Fruit fly (Drosophila melanogaster) whole organism, embryonic: Measurements from ENCODE around the gene kirre.

Source experiments
- Asciz ChIP-seq: fragments of 200-800 bp; sonication (Bioruptor generic); optimal IDR thresholded peaks from 2 replicates; lab custom pipeline; 2017; ENCODE audit warnings: missing biosample characterization, mild to moderate bottlenecking, missing genetic modification characterization, missing genetic modification reagents
- Awh ChIP-seq: fragments of 200-800 bp; sonication (Bioruptor generic); IDR thresholded peaks from 2 replicates; pipeline ENCODE4, ENCODE4 v1.3.6; 2022; ENCODE audit warnings: missing biosample characterization, missing genetic modification characterization
- CG10366 ChIP-seq: fragments of 200-800 bp; sonication (Bioruptor generic); IDR thresholded peaks from 2 replicates; pipeline ENCODE4 v1.3.6; 2022; ENCODE audit warnings: missing biosample characterization, missing genetic modification characterization
- CG10543 ChIP-seq: fragments of 200-800 bp; sonication (Bioruptor generic); optimal IDR thresholded peaks from 3 replicates; lab custom pipeline; 2017; ENCODE audit warnings: missing biosample characterization, mild to moderate bottlenecking, missing genetic modification characterization, moderate library complexity
- CG10654 ChIP-seq: fragments of 200-800 bp; sonication (Bioruptor generic); optimal IDR thresholded peaks from 2 replicates; lab custom pipeline; 2016; ENCODE audit warnings: missing biosample characterization, missing genetic modification characterization
- CG11247 ChIP-seq: fragments of 200-800 bp; sonication (Bioruptor generic); IDR thresholded peaks from 2 replicates; pipeline ENCODE4 v1.3.6; 2022; ENCODE audit warnings: missing biosample characterization, missing genetic modification characterization
- CG11504 ChIP-seq: fragments of 200-800 bp; sonication (Bioruptor generic); optimal IDR thresholded peaks from 3 replicates; lab custom pipeline; 2019; ENCODE audit warnings: missing biosample characterization, mild to moderate bottlenecking, missing genetic modification characterization, moderate library complexity
- CG1233 ChIP-seq: fragments of 200-800 bp; sonication (Bioruptor generic); optimal IDR thresholded peaks from 4 replicates; lab custom pipeline; 2018; ENCODE audit warnings: missing biosample characterization, mild to moderate bottlenecking, missing genetic modification characterization
- CG14710 ChIP-seq: fragments of 200-800 bp; sonication (Bioruptor generic); optimal IDR thresholded peaks from 3 replicates; lab custom pipeline; 2019; ENCODE audit warnings: missing biosample characterization, mild to moderate bottlenecking, missing genetic modification characterization, moderate library complexity
- CG15514 ChIP-seq: fragments of 200-800 bp; sonication (Bioruptor generic); optimal IDR thresholded peaks from 3 replicates; lab custom pipeline; 2017; ENCODE audit warnings: missing biosample characterization, missing genetic modification characterization, mild to moderate bottlenecking, moderate library complexity, missing genetic modification reagents
- CG17612 ChIP-seq: fragments of 200-800 bp; sonication (Bioruptor generic); IDR thresholded peaks from 2 replicates; pipeline ENCODE4 v1.3.6; 2022; ENCODE audit warnings: missing biosample characterization, missing genetic modification characterization
- CG31365 ChIP-seq: fragments of 200-800 bp; sonication (Bioruptor generic); optimal IDR thresholded peaks from 2 replicates; lab custom pipeline; 2018; ENCODE audit warnings: missing biosample characterization, mild to moderate bottlenecking, missing genetic modification characterization
- CG32532 ChIP-seq: fragments of 200-800 bp; sonication (Bioruptor generic); IDR thresholded peaks from 2 replicates; pipeline ENCODE4 v1.3.6; 2022; ENCODE audit warnings: missing biosample characterization, missing genetic modification characterization
- CG3407 ChIP-seq: fragments of 200-800 bp; sonication (Bioruptor generic); optimal IDR thresholded peaks from 2 replicates; lab custom pipeline; 2018; ENCODE audit warnings: missing biosample characterization, mild to moderate bottlenecking, missing genetic modification characterization
- CG34224 ChIP-seq: fragments of 200-800 bp; sonication (Bioruptor generic); IDR thresholded peaks from 3 replicates; pipeline ENCODE4 v1.3.6; 2022; ENCODE audit warnings: missing biosample characterization, missing genetic modification characterization; ENCODE audit not compliant: partially characterized antibody
- CG4404 ChIP-seq: fragments of 200-800 bp; sonication (Bioruptor generic); IDR thresholded peaks from 2 replicates; pipeline ENCODE4 v1.3.6; 2022; ENCODE audit warnings: missing biosample characterization, missing genetic modification characterization
- CG6254 ChIP-seq: fragments of 200-800 bp; sonication (Bioruptor generic); optimal IDR thresholded peaks from 3 replicates; lab custom pipeline; 2017; ENCODE audit warnings: mild to moderate bottlenecking, missing biosample characterization, missing genetic modification reagents, missing genetic modification characterization
- CG6689 ChIP-seq: fragments of 200-800 bp; sonication (Bioruptor generic); IDR thresholded peaks from 2 replicates; pipeline ENCODE4 v1.3.6; 2022; ENCODE audit warnings: missing biosample characterization, missing genetic modification characterization
- CG6854 ChIP-seq: fragments of 200-800 bp; sonication (Bioruptor generic); optimal IDR thresholded peaks from 3 replicates; lab custom pipeline; 2017; ENCODE audit warnings: missing biosample characterization, mild to moderate bottlenecking, missing genetic modification characterization
- CG7357 ChIP-seq: fragments of 200-800 bp; sonication (Bioruptor generic); IDR thresholded peaks from 3 replicates; pipeline ENCODE4 v1.3.6; 2022; ENCODE audit warnings: missing biosample characterization, missing genetic modification characterization
- D ChIP-seq, 2 experiments: fragments of 200-800 bp in 1 of 2; fragments of >200 bp in 1 of 2; sonication (Bioruptor generic) in 1 of 2; optimal IDR thresholded peaks; 2 replicates in 1 of 2; 3 replicates in 1 of 2; lab custom pipeline; 2017; ENCODE audit warnings: mild to moderate bottlenecking in 1 of 2, missing biosample characterization in 1 of 2, missing genetic modification characterization in 1 of 2, missing genetic modification reagents in 1 of 2
- Dad ChIP-seq: fragments of 200-800 bp; sonication (Bioruptor generic); optimal IDR thresholded peaks from 3 replicates; lab custom pipeline; 2016; ENCODE audit warnings: missing biosample characterization, missing genetic modification characterization
- Dek ChIP-seq: fragments of 200-800 bp; sonication (Bioruptor generic); optimal IDR thresholded peaks from 3 replicates; lab custom pipeline; 2019; ENCODE audit warnings: missing biosample characterization, mild to moderate bottlenecking, missing genetic modification characterization, moderate library complexity
- Elba2 ChIP-seq: fragments of 200-800 bp; sonication (Bioruptor generic); optimal IDR thresholded peaks from 3 replicates; lab custom pipeline; 2016; ENCODE audit warnings: missing biosample characterization, missing genetic modification characterization
- GATAe ChIP-seq: fragments of 200-800 bp; sonication (Bioruptor generic); conservative IDR thresholded peaks from 2 replicates; pipeline ENCODE4 v1.3.6; 2022; ENCODE audit warnings: missing biosample characterization, missing genetic modification characterization
- H15 ChIP-seq: fragments of 200-800 bp; sonication (Bioruptor generic); IDR thresholded peaks from 3 replicates; pipeline ENCODE4 v1.3.6; 2022; ENCODE audit warnings: missing biosample characterization, missing genetic modification characterization
- H2.0 ChIP-seq: fragments of 200-800 bp; sonication (Bioruptor generic); IDR thresholded peaks from 2 replicates; pipeline ENCODE4 v1.3.6; 2022; ENCODE audit warnings: missing biosample characterization, missing genetic modification characterization
- HLH54F ChIP-seq: fragments of 200-800 bp; sonication (Bioruptor generic); optimal IDR thresholded peaks from 3 replicates; lab custom pipeline; 2016; ENCODE audit warnings: missing biosample characterization, missing genetic modification characterization
- Lim3 ChIP-seq: fragments of 200-800 bp; sonication (Bioruptor generic); IDR thresholded peaks from 2 replicates; pipeline ENCODE4 v1.3.6; 2022; ENCODE audit warnings: missing biosample characterization, missing genetic modification characterization
- Mad ChIP-seq: fragments of 200-800 bp; sonication (Bioruptor generic); optimal IDR thresholded peaks from 2 replicates; lab custom pipeline; 2016; ENCODE audit warnings: missing biosample characterization, missing genetic modification characterization
- NC2β ChIP-seq: fragments of 200-800 bp; sonication (Bioruptor generic); optimal IDR thresholded peaks from 2 replicates; lab custom pipeline; 2016; ENCODE audit warnings: missing biosample characterization, missing genetic modification characterization
- Nf-YB ChIP-seq: fragments of 200-800 bp; sonication (Bioruptor generic); optimal IDR thresholded peaks from 3 replicates; lab custom pipeline; 2019; ENCODE audit warnings: missing biosample characterization, mild to moderate bottlenecking, missing genetic modification characterization, moderate library complexity
- Opbp ChIP-seq: fragments of 200-800 bp; sonication (Bioruptor generic); IDR thresholded peaks from 3 replicates; pipeline ENCODE4 v1.3.6; 2022; ENCODE audit warnings: missing biosample characterization, missing genetic modification characterization; ENCODE audit not compliant: partially characterized antibody
- ato ChIP-seq: fragments of 200-800 bp; sonication (Bioruptor generic); IDR thresholded peaks from 2 replicates; pipeline ENCODE4 v1.3.6; 2022; ENCODE audit warnings: missing biosample characterization, missing genetic modification characterization; ENCODE audit not compliant: partially characterized antibody
- dan ChIP-seq: fragments of 200-800 bp; sonication (Bioruptor generic); IDR thresholded peaks from 2 replicates; pipeline ENCODE4 v1.3.6; 2022; ENCODE audit warnings: missing biosample characterization, missing genetic modification characterization
- disco-r ChIP-seq: fragments of 200-800 bp; sonication (Bioruptor generic); optimal IDR thresholded peaks from 2 replicates; lab custom pipeline; 2016; ENCODE audit warnings: missing biosample characterization, missing genetic modification characterization
- eve ChIP-seq, 2 experiments: fragments of >200 bp; optimal IDR thresholded peaks; 2 replicates each; lab custom pipeline; 2017; ENCODE audit warnings: missing biosample characterization in 2 of 2, missing genetic modification characterization in 2 of 2
- h ChIP-seq: fragments of >200 bp; optimal IDR thresholded peaks from 2 replicates; lab custom pipeline; 2017
- ind ChIP-seq: fragments of 200-800 bp; sonication (Bioruptor generic); optimal IDR thresholded peaks from 3 replicates; lab custom pipeline; 2016; ENCODE audit warnings: missing biosample characterization, missing genetic modification characterization
- inv ChIP-seq: fragments of 200-800 bp; sonication (Bioruptor generic); IDR thresholded peaks from 2 replicates; pipeline ENCODE4 v1.3.6; 2022; ENCODE audit warnings: missing biosample characterization, missing genetic modification characterization; ENCODE audit not compliant: partially characterized antibody
- jing ChIP-seq: fragments of 200-800 bp; sonication (Bioruptor generic); optimal IDR thresholded peaks from 2 replicates; lab custom pipeline; 2018; ENCODE audit warnings: missing biosample characterization, mild to moderate bottlenecking, missing genetic modification characterization
- kah ChIP-seq: fragments of 200-800 bp; sonication (Bioruptor generic); optimal IDR thresholded peaks from 2 replicates; lab custom pipeline; 2018; ENCODE audit warnings: missing biosample characterization, mild to moderate bottlenecking, missing genetic modification characterization
- mirr ChIP-seq: fragments of 200-800 bp; sonication (Bioruptor generic); optimal IDR thresholded peaks from 3 replicates; lab custom pipeline; 2018; ENCODE audit warnings: missing biosample characterization, mild to moderate bottlenecking, missing genetic modification characterization
- nerfin-1 ChIP-seq: fragments of 200-800 bp; sonication (Bioruptor generic); optimal IDR thresholded peaks from 3 replicates; lab custom pipeline; 2019; ENCODE audit warnings: missing biosample characterization, mild to moderate bottlenecking, missing genetic modification characterization, moderate library complexity
- phol ChIP-seq: fragments of 200-800 bp; sonication (Bioruptor generic); optimal IDR thresholded peaks from 3 replicates; lab custom pipeline; 2018; ENCODE audit warnings: missing biosample characterization, mild to moderate bottlenecking, missing genetic modification characterization, moderate library complexity
- sens-2 ChIP-seq: fragments of 200-800 bp; sonication (Bioruptor generic); IDR thresholded peaks from 2 replicates; pipeline ENCODE4 v1.3.6; 2022; ENCODE audit warnings: missing biosample characterization, missing genetic modification characterization
- sisA ChIP-seq: fragments of 200-800 bp; sonication (Bioruptor generic); IDR thresholded peaks from 2 replicates; pipeline ENCODE4 v1.3.6; 2022; ENCODE audit warnings: missing biosample characterization, missing genetic modification characterization
- sug ChIP-seq: fragments of 200-800 bp; optimal IDR thresholded peaks from 2 replicates; lab custom pipeline; 2019; ENCODE audit warnings: missing biosample characterization, mild to moderate bottlenecking, missing genetic modification characterization, moderate library complexity
- tll ChIP-seq, 2 experiments: fragments of 200-800 bp in 1 of 2; fragments of >200 bp in 1 of 2; sonication (Bioruptor generic) in 1 of 2; optimal IDR thresholded peaks; 2 replicates each; lab custom pipeline; 2017 to 2019; ENCODE audit warnings: missing biosample characterization in 2 of 2, missing genetic modification characterization in 2 of 2, mild to moderate bottlenecking in 1 of 2, moderate library complexity in 1 of 2
- vvl ChIP-seq: fragments of 200-800 bp; sonication (Bioruptor generic); IDR thresholded peaks from 2 replicates; pipeline ENCODE4 v1.3.6; 2022; ENCODE audit warnings: missing biosample characterization, missing genetic modification characterization

Gene kirre

dm6 chrX:2743020-2743419 is 2.8 kb downstream of the kirre start (continued):
- TF ChIP-seq Asciz (peak; percentile 47), CG32532 (GFP tag; lab: Robert Waterston, UW) (peak; percentile 95), CG31365 (no peak), CG11504 (tag; lab: Kevin White, UChicago) (peak; percentile 80), Lim3 (GFP tag; lab: Robert Waterston, UW) (peak; percentile 53; the same call in 1 of the 2 replicates), CG1233 (GFP tag; lab: Kevin White, UChicago) (peak; percentile 52), Dad (peak; percentile 72), CG4404 (GFP tag; lab: Robert Waterston, UW) (peak; percentile 63), CG7357 (GFP tag; lab: Robert Waterston, UW) (peak; percentile 75), D (optimal IDR thresholded peaks at IDR 0.05; lab: Kevin White, UChicago) (no peak), D (GFP tag; optimal IDR thresholded peaks at IDR 0.05; lab: Kevin White, UChicago) (peak; percentile 25), Nf-YB (peak; percentile 41), sug (tag; lab: Kevin White, UChicago) (peak; percentile 85), H15 (peak; percentile 83), inv (GFP tag; lab: Robert Waterston, UW) (no peak), CG6254 (GFP tag; lab: Kevin White, UChicago) (peak; percentile 42), CG6854 (GFP tag; lab: Kevin White, UChicago) (peak; percentile 53), Dek (peak; percentile 72), ato (GFP tag; lab: Robert Waterston, UW) (no peak), Awh (peak; percentile 74), CG6689 (GFP tag; lab: Robert Waterston, UW) (peak; percentile 84), Elba2 (no peak), disco-r (peak; percentile 25), CG15514 (GFP tag; lab: Kevin White, UChicago) (peak; percentile 73), vvl (peak; percentile 92), dan (GFP tag; lab: Robert Waterston, UW) (no peak), CG10543 (peak; percentile 50), mirr (no peak), H2.0 (GFP tag; lab: Robert Waterston, UW) (peak; percentile 86), Opbp (GFP tag; lab: Robert Waterston, UW) (no peak), Mad (GFP tag; lab: Kevin White, UChicago) (peak; percentile 59), CG11247 (GFP tag; lab: Robert Waterston, UW) (peak; percentile 89), CG17612 (GFP tag; lab: Robert Waterston, UW) (peak; percentile 40; the same call in 1 of the 2 replicates), CG14710 (no peak), jing (GFP tag; lab: Kevin White, UChicago) (no peak), HLH54F (GFP tag; lab: Kevin White, UChicago) (peak; percentile 83), kah (GFP tag; lab: Kevin White, UChicago) (peak; percentile 29), eve (GFP tag; optimal IDR thresholded peaks at IDR 0.05; lab: Kevin White, UChicago) (no peak), CG10366 (GFP tag; lab: Robert Waterston, UW) (peak; percentile 89), phol (peak; percentile 52), sisA (GFP tag; lab: Robert Waterston, UW) (peak; percentile 80), tll (GFP tag; optimal IDR thresholded peaks at IDR 0.05; lab: Kevin White, UChicago) (no peak), CG10654 (GFP tag; lab: Kevin White, UChicago) (peak; percentile 59), GATAe (GFP tag; lab: Robert Waterston, UW) (peak; percentile 82), h (lab: Kevin White, UChicago) (no peak), CG34224 (no peak), ind (peak; percentile 86), NC2β (GFP tag; lab: Kevin White, UChicago) (peak; percentile 39), nerfin-1 (tag; lab: Kevin White, UChicago) (no peak), sens-2 (peak; percentile 72; the same call in 1 of the 2 replicates), CG3407 (GFP tag; lab: Kevin White, UChicago) (no peak)
